Fruit fly (Drosophila melanogaster) whole organism, pupa: Measurements from ENCODE around the gene CG5854.

Source experiments
- CG10348 ChIP-seq: fragments of 200-800 bp; sonication (Bioruptor generic); IDR thresholded peaks from 2 replicates; pipeline ENCODE4 v1.3.6; 2022; ENCODE audit warnings: missing biosample characterization, missing genetic modification characterization
- CG12605 ChIP-seq: fragments of 200-800 bp; sonication (Bioruptor generic); IDR thresholded peaks from 2 replicates; pipeline ENCODE4 v1.3.6; 2022; ENCODE audit warnings: missing biosample characterization, missing genetic modification characterization
- CG13204 ChIP-seq: fragments of 200-800 bp; sonication (Bioruptor generic); optimal IDR thresholded peaks from 2 replicates; lab custom pipeline; 2018; ENCODE audit warnings: missing biosample characterization, mild to moderate bottlenecking, missing genetic modification characterization, moderate library complexity
- CG14655 ChIP-seq: fragments of 200-800 bp; sonication (Bioruptor generic); optimal IDR thresholded peaks from 3 replicates; lab custom pipeline; 2017; ENCODE audit warnings: mild to moderate bottlenecking, missing biosample characterization, missing genetic modification reagents, missing genetic modification characterization
- CG15710 ChIP-seq: fragments of 200-800 bp; sonication (Bioruptor generic); optimal IDR thresholded peaks from 2 replicates; lab custom pipeline; 2018; ENCODE audit warnings: missing biosample characterization, mild to moderate bottlenecking, missing genetic modification characterization, moderate library complexity
- CG17806 ChIP-seq: fragments of 200-800 bp; sonication (Bioruptor generic); optimal IDR thresholded peaks from 2 replicates; lab custom pipeline; 2018; ENCODE audit warnings: missing biosample characterization, mild to moderate bottlenecking, missing genetic modification characterization, moderate library complexity
- CG32121 ChIP-seq: fragments of 200-800 bp; sonication (Bioruptor generic); IDR thresholded peaks from 2 replicates; pipeline ENCODE4 v1.3.6; 2022; ENCODE audit warnings: missing biosample characterization, missing genetic modification characterization
- CG34367 ChIP-seq: fragments of 200-800 bp; sonication (Bioruptor generic); optimal IDR thresholded peaks from 2 replicates; lab custom pipeline; 2018; ENCODE audit warnings: missing biosample characterization, mild to moderate bottlenecking, missing genetic modification characterization
- CG4496 ChIP-seq: fragments of 200-800 bp; sonication (Bioruptor generic); IDR thresholded peaks from 3 replicates; pipeline ENCODE4 v1.3.6; 2022; ENCODE audit warnings: missing biosample characterization, missing genetic modification characterization
- CG8159 ChIP-seq: fragments of 200-800 bp; sonication (Bioruptor generic); optimal IDR thresholded peaks from 3 replicates; lab custom pipeline; 2018; ENCODE audit warnings: missing biosample characterization, mild to moderate bottlenecking, missing genetic modification characterization, moderate library complexity
- CG8301 ChIP-seq: fragments of 200-800 bp; sonication (Bioruptor generic); optimal IDR thresholded peaks from 2 replicates; lab custom pipeline; 2018; ENCODE audit warnings: missing biosample characterization, mild to moderate bottlenecking, missing genetic modification characterization
- CG9948 ChIP-seq: fragments of 200-800 bp; sonication (Bioruptor generic); optimal IDR thresholded peaks from 2 replicates; lab custom pipeline; 2018; ENCODE audit warnings: missing biosample characterization, mild to moderate bottlenecking, missing genetic modification characterization, moderate library complexity
- D1 ChIP-seq: fragments of 200-800 bp; sonication (Bioruptor generic); optimal IDR thresholded peaks from 2 replicates; lab custom pipeline; 2018; ENCODE audit warnings: missing biosample characterization, mild to moderate bottlenecking, missing genetic modification characterization, moderate library complexity
- EcR ChIP-seq: fragments of 200-800 bp; sonication (Bioruptor generic); optimal IDR thresholded peaks from 3 replicates; lab custom pipeline; 2019; ENCODE audit warnings: missing biosample characterization, missing genetic modification characterization, mild to moderate bottlenecking, moderate library complexity, missing genetic modification reagents
- Ets98B ChIP-seq: fragments of 200-800 bp; sonication (Bioruptor generic); IDR thresholded peaks from 2 replicates; pipeline ENCODE4 v1.3.6; 2022; ENCODE audit warnings: missing biosample characterization, missing genetic modification characterization
- Pif1A ChIP-seq: fragments of 200-800 bp; sonication (Bioruptor generic); optimal IDR thresholded peaks from 3 replicates; lab custom pipeline; 2016; ENCODE audit warnings: missing biosample characterization, missing genetic modification characterization
- Pif1B ChIP-seq: fragments of 200-800 bp; sonication (Bioruptor generic); optimal IDR thresholded peaks from 3 replicates; lab custom pipeline; 2016; ENCODE audit warnings: missing biosample characterization, missing genetic modification characterization
- Snoo ChIP-seq: fragments of 200-800 bp; sonication (Bioruptor generic); optimal IDR thresholded peaks from 3 replicates; lab custom pipeline; 2017; ENCODE audit warnings: missing biosample characterization, mild to moderate bottlenecking, missing genetic modification characterization, inconsistent platforms
- fd96Ca ChIP-seq: fragments of 200-800 bp; sonication (Bioruptor generic); IDR thresholded peaks from 3 replicates; pipeline ENCODE4 v1.3.6; 2022; ENCODE audit warnings: missing biosample characterization, missing genetic modification characterization
- gl ChIP-seq: fragments of 200-800 bp; sonication (Bioruptor generic); optimal IDR thresholded peaks from 2 replicates; lab custom pipeline; 2018; ENCODE audit warnings: missing biosample characterization, mild to moderate bottlenecking, missing genetic modification characterization
- rn ChIP-seq: fragments of 200-800 bp; sonication (Bioruptor generic); IDR thresholded peaks from 2 replicates; pipeline ENCODE4 v1.3.6; 2022; ENCODE audit warnings: missing biosample characterization, missing genetic modification characterization

Gene CG5854

DNA sequence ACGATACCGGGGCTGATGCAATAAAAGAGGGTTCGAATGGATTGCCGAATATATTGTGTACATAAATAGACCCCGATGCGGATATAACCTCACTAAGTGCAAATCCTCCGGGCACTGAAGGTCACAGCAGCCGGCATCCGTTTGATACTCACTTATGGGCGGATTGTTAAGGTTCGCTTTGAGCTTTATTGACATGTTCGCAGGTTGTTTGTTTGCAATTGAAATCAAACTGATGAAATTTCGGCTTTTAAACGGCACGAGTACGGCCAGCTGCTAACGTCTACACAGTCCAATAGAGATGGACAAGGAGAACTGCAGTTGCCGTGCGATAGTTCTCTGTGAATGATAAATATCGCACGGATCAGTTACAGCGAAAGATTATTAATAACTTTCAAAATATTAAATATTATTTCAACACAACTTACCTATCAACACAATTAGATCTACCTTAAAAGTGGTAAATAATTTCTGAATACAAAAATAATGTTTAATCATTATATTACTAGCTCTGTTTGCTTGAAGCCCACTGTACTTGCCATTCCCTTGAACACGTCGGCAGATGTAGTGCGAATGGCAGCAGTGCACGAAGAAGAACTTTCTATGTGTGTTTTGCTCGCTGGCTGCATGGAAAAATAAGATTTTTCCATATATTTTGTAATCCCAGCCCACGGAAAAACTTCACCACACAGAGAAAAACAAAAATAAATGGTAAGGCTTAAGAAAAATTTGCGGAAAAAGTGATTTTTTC is 24.6 kb downstream of the CG5854 start, which contains the start of the genes GluProRS and AP-1sigma:
Gene GluProRS (minus strand): TSS at position 301 of the 748 bp plus-strand sequence.
Gene AP-1sigma (plus strand): TSS at position 561 of the 748 bp plus-strand sequence.
- TF ChIP-seq CG13204 (GFP tag; lab: Kevin White, UChicago), result no peak
- TF ChIP-seq D1 (tag; lab: Kevin White, UChicago), result no peak
- peak; percentile 82 for TF ChIP-seq CG9948 (tag; lab: Kevin White, UChicago)
- no peak for TF ChIP-seq EcR (GFP tag; lab: Kevin White, UChicago)
- TF ChIP-seq CG15710 (tag; lab: Kevin White, UChicago), result peak; percentile 83
- peak; percentile 86 for TF ChIP-seq fd96Ca (GFP tag; lab: Robert Waterston, UW)
- TF ChIP-seq CG32121, result peak; percentile 91
- TF ChIP-seq CG17806 (tag; lab: Kevin White, UChicago), result peak; percentile 85
- peak; percentile 23 for TF ChIP-seq gl (tag; lab: Kevin White, UChicago)
- TF ChIP-seq CG4496 (GFP tag; lab: Robert Waterston, UW), result peak; percentile 97
- peak; percentile 93 for TF ChIP-seq Ets98B (GFP tag; lab: Robert Waterston, UW)
- TF ChIP-seq CG8301 (tag; lab: Kevin White, UChicago), result peak; percentile 79
- TF ChIP-seq rn (GFP tag; lab: Robert Waterston, UW), result peak; percentile 91
- TF ChIP-seq CG10348 (GFP tag; lab: Robert Waterston, UW), result peak; percentile 89
- no peak for TF ChIP-seq CG14655 (GFP tag; lab: Kevin White, UChicago)
- TF ChIP-seq CG34367 (tag; lab: Kevin White, UChicago), result peak; percentile 77
- TF ChIP-seq Pif1A (GFP tag; lab: Kevin White, UChicago), result peak; percentile 81
- TF ChIP-seq Pif1B (GFP tag; lab: Kevin White, UChicago), result peak; percentile 81
- peak; percentile 86 for TF ChIP-seq CG8159
- peak; percentile 94 for TF ChIP-seq CG12605 (GFP tag; lab: Robert Waterston, UW)
- peak; percentile 75 for TF ChIP-seq Snoo (tag; lab: Kevin White, UChicago)
- TF ChIP-seq, all 21 proteins: peak for 17

DNA sequence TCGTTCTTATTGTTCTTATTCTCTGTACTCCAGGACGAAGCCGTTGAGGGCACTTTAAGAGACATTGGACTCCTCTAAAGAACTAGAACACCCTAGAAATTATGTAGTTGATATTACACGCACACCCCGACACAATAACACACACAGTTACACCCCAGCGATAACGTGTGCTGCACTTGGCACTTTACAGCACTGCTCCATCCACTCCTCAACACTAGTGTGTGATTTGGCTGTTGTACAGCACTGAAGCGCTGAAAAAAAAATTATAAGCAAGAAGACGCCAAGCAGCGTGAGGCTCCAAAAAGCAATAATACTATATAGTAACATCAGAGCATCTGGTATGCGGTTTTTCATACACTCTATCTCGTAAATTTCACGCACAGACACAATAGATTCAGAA is 27.2 kb downstream of the CG5854 start:
- no peak for TF ChIP-seq CG15710 (tag; lab: Kevin White, UChicago)
- TF ChIP-seq CG10348 (GFP tag; lab: Robert Waterston, UW), result no peak
- TF ChIP-seq CG9948 (tag; lab: Kevin White, UChicago), result no peak

DNA sequence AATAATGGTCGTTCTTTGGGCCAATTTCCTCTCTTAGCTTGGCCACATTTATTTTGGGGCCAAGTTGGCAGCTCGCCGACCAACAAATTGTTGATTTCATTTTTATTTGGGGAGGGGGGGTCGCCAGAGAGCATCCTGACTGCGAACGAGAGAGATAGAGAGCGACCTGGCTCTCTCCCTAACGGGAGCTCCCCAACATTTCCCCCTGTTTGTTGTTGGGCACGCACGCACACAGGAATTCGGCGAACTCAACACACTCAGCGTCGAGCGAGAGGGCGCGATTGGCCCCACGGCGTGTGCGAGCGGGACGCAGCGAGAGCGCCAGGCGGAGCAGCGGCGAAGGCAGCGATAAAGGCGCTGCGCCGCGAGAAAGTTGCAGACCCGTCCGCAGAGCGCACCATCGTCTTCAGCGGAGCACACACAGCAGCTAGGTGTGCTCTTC is 29.1 kb downstream of the CG5854 start, which contains the start of gene CG31140:
Gene CG31140 (plus strand): TSS at position 400 of the 442 bp plus-strand sequence.
- peak; percentile 32 for TF ChIP-seq CG14655 (GFP tag; lab: Kevin White, UChicago)
- peak; percentile 63; the same call in 1 of the 2 replicates for TF ChIP-seq Ets98B (GFP tag; lab: Robert Waterston, UW)
- no peak for TF ChIP-seq CG34367 (tag; lab: Kevin White, UChicago)
- peak; percentile 95 for TF ChIP-seq CG13204 (GFP tag; lab: Kevin White, UChicago)
- no peak for TF ChIP-seq Snoo (tag; lab: Kevin White, UChicago)
- TF ChIP-seq CG12605 (GFP tag; lab: Robert Waterston, UW), result peak; percentile 63; the same call in 1 of the 2 replicates
- peak; percentile 49 for TF ChIP-seq Pif1B (GFP tag; lab: Kevin White, UChicago)
- TF ChIP-seq CG32121, result peak; percentile 45; the same call in 1 of the 2 replicates
- no peak for TF ChIP-seq EcR (GFP tag; lab: Kevin White, UChicago)
- TF ChIP-seq CG15710 (tag; lab: Kevin White, UChicago), result no peak
- TF ChIP-seq CG4496 (GFP tag; lab: Robert Waterston, UW), result peak; percentile 81
- TF ChIP-seq fd96Ca (GFP tag; lab: Robert Waterston, UW), result 0 out of 3 replicates have a peak, but pooled peaks have one; percentile 57
- TF ChIP-seq, all 21 proteins: peak for 8

DNA sequence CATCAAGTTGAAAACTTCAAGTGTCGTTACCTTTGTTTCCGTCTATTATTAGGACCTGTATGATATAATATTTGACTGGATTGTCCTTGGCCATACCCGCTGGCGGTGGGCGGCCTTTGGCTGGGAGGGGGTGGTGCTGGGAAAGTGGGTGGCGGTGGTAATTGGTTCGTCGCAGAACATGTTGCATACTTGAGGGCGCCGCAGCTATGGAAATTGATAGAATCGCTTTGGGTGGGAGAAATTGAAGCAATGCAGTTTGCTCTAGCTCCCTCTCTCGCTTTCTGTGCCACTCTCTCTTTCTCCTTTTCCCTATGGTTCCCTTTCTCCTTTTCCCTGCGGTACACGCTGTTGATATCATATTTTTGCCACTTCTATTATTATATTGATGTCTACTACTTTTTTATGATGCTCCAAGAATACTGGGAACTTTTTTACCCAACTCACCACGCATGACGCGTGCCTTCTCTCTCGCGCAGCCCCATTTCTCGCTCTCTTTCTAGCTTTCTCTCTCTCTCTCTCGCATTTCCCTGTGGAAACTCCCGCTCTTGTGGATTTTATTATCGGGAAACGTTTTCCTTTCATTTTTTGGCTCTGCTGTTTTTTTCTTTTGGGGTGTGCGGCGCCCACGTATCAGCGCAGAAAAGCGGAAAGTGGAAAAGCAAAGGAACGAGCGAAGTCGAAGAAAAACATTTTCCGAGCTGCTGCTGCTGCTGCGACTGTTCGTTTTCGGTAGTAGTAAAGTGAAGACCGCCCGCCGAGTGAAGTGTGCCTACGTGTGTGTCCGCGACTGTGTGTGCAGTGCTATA is 31.4 kb downstream of the CG5854 start:
- no peak for TF ChIP-seq CG34367 (tag; lab: Kevin White, UChicago)
- 0 out of 2 replicates have a peak, but pooled peaks have one; percentile 10 for TF ChIP-seq Ets98B (GFP tag; lab: Robert Waterston, UW)

DNA sequence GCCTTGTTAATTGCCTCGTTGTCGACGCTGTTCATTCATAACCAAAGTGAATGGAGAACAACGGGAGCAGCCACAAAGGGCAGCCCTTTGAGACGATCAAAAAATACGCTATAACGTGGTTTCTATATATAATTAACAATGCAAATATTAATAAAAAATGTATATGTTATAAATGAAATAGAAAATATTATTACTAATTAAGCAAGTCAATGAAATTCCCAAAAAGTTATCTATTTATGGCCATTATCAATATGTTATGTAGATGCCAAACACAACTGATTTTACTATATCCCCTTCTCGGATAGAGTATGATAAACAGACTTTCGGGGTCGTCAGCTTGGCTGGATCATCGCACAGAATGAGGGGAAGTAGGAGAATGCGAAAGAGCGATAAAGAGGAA is 35.7 kb downstream of the CG5854 start:
- TF ChIP-seq CG9948 (tag; lab: Kevin White, UChicago) (no peak), CG14655 (GFP tag; lab: Kevin White, UChicago) (no peak), CG8301 (tag; lab: Kevin White, UChicago) (no peak), EcR (GFP tag; lab: Kevin White, UChicago) (peak; percentile 69), CG32121 (no peak), Snoo (tag; lab: Kevin White, UChicago) (no peak)
- TF ChIP-seq, all 21 proteins: peak for 1
